Worm (Caenorhabditis elegans) whole organism, L4 larva: ENCODE results near the gene ceh-34.

Experiments
- D1046.2 ChIP-seq: fragments of 200-800 bp; sonication (Bioruptor generic); IDR thresholded peaks from 2 replicates; pipeline ENCODE4 v1.3.6; 2022; ENCODE audit warnings: missing genetic modification characterization, missing compliant biosample characterization
- F26F4.8 ChIP-seq: fragments of 200-800 bp; sonication (Bioruptor generic); conservative IDR thresholded peaks from 2 replicates; pipeline ENCODE4 v1.3.6; 2022; ENCODE audit warnings: missing genetic modification characterization, missing compliant biosample characterization
- F49E8.2 ChIP-seq: sonication (generic microtip); optimal IDR thresholded peaks from 2 replicates; lab custom pipeline; 2016; ENCODE audit warnings: missing compliant biosample characterization, mild to moderate bottlenecking, missing genetic modification characterization, borderline replicate concordance
- T20F7.1 ChIP-seq: fragments of 200-800 bp; sonication (Bioruptor generic); optimal IDR thresholded peaks from 2 replicates; lab custom pipeline; 2018; ENCODE audit warnings: mild to moderate bottlenecking, missing genetic modification characterization, missing compliant biosample characterization
- T26A8.4 ChIP-seq: fragments of 200-800 bp; sonication (Bioruptor generic); IDR thresholded peaks from 2 replicates; pipeline ENCODE4 v1.3.6; 2022; ENCODE audit warnings: missing genetic modification characterization, missing compliant biosample characterization
- Y105C5A.15 ChIP-seq: fragments of 200-800 bp; sonication (Bioruptor generic); IDR thresholded peaks from 2 replicates; pipeline ENCODE4 v1.3.6; 2022; ENCODE audit warnings: missing genetic modification characterization, missing compliant biosample characterization
- Y48G9A.11 ChIP-seq: fragments of 200-800 bp; sonication (Bioruptor generic); IDR thresholded peaks from 2 replicates; pipeline ENCODE4 v1.3.6; 2022; ENCODE audit warnings: missing genetic modification reagents, missing genetic modification characterization, missing compliant biosample characterization
- Y5F2A.4 ChIP-seq: fragments of 200-800 bp; sonication (Bioruptor generic); optimal IDR thresholded peaks from 2 replicates; lab custom pipeline; 2018; ENCODE audit warnings: mild to moderate bottlenecking, missing genetic modification characterization, missing compliant biosample characterization
- ZK337.2 ChIP-seq: fragments of 200-800 bp; sonication (Bioruptor generic); IDR thresholded peaks from 2 replicates; pipeline ENCODE4 v1.3.6; 2022; ENCODE audit warnings: missing genetic modification reagents, missing genetic modification characterization, missing compliant biosample characterization
- dmd-6 ChIP-seq: fragments of 200-800 bp; sonication (Bioruptor generic); IDR thresholded peaks from 2 replicates; pipeline ENCODE4 v1.3.6; 2022; ENCODE audit warnings: missing genetic modification reagents, missing genetic modification characterization, missing compliant biosample characterization
- dmd-9 ChIP-seq: fragments of 200-800 bp; sonication (Bioruptor generic); IDR thresholded peaks from 2 replicates; pipeline ENCODE4 v1.3.6; 2022; ENCODE audit warnings: missing genetic modification reagents, missing genetic modification characterization, missing compliant biosample characterization
- duxl-1 ChIP-seq: sonication (generic microtip); optimal IDR thresholded peaks from 2 replicates; lab custom pipeline; 2016; ENCODE audit warnings: mild to moderate bottlenecking, missing genetic modification characterization, moderate library complexity, missing compliant biosample characterization; ENCODE audit not compliant: poor library complexity
- dve-1 ChIP-seq: sonication (generic microtip); optimal IDR thresholded peaks from 2 replicates; lab custom pipeline; 2017; ENCODE audit warnings: antibody characterized with exemption, mild to moderate bottlenecking, missing genetic modification characterization, missing compliant biosample characterization; ENCODE audit not compliant: insufficient read depth
- egl-27 ChIP-seq: sonication (generic microtip); optimal IDR thresholded peaks from 3 replicates; lab custom pipeline; 2017; ENCODE audit warnings: missing biosample characterization, missing genetic modification reagents, missing genetic modification characterization
- egl-43 ChIP-seq: fragments of 200-800 bp; sonication (Bioruptor generic); IDR thresholded peaks from 2 replicates; pipeline ENCODE4 v1.3.6; 2022; ENCODE audit warnings: missing genetic modification reagents, missing genetic modification characterization, missing compliant biosample characterization
- fkh-10 ChIP-seq: fragments of 150-350 bp; optimal IDR thresholded peaks from 2 replicates; lab custom pipeline; 2014; ENCODE audit warnings: missing biosample characterization, missing genetic modification reagents, missing genetic modification characterization
- hlh-30 ChIP-seq: sonication (generic microtip); optimal IDR thresholded peaks from 2 replicates; lab custom pipeline; 2017; ENCODE audit warnings: antibody characterized with exemption, mild to moderate bottlenecking, missing genetic modification characterization, missing compliant biosample characterization; ENCODE audit not compliant: insufficient read depth
- lin-15B ChIP-seq: fragments of 150-350 bp; sonication (generic microtip); optimal IDR thresholded peaks from 3 replicates; lab custom pipeline; 2014; ENCODE audit warnings: missing biosample characterization, missing genetic modification characterization
- madf-5 ChIP-seq, 2 experiments: fragments of 200-800 bp; sonication (Bioruptor generic); IDR thresholded peaks; 2 replicates each; pipeline ENCODE4 v1.3.6; 2022; ENCODE audit warnings: missing compliant biosample characterization in 2 of 2, missing genetic modification characterization in 2 of 2
- mdl-1 ChIP-seq, 2 experiments: fragments of 150-350 bp in 1 of 2; sonication (generic microtip) in 1 of 2; optimal IDR thresholded peaks; 2 replicates each; lab custom pipeline; 2014 to 2017; ENCODE audit warnings: missing biosample characterization in 2 of 2, missing genetic modification characterization in 2 of 2
- mdt-29 ChIP-seq: fragments of 200-800 bp; sonication (Bioruptor generic); IDR thresholded peaks from 2 replicates; pipeline ENCODE4 v1.3.6; 2022; ENCODE audit warnings: missing genetic modification reagents, missing genetic modification characterization, missing compliant biosample characterization
- mes-2 ChIP-seq: sonication (generic microtip); optimal IDR thresholded peaks from 2 replicates; lab custom pipeline; 2016; ENCODE audit warnings: missing genotype, mild to moderate bottlenecking, missing genetic modification characterization, missing compliant biosample characterization; ENCODE audit not compliant: poor library complexity, severe bottlenecking
- mxl-3 ChIP-seq: fragments of 200-800 bp; sonication (Bioruptor generic); optimal IDR thresholded peaks from 2 replicates; lab custom pipeline; 2018; ENCODE audit warnings: mild to moderate bottlenecking, missing genetic modification characterization, missing compliant biosample characterization
- nhr-10 ChIP-seq: fragments of 150-350 bp; optimal IDR thresholded peaks from 2 replicates; lab custom pipeline; 2014; ENCODE audit warnings: missing biosample characterization, missing genetic modification characterization
- nhr-11 ChIP-seq: fragments of 150-350 bp; optimal IDR thresholded peaks from 2 replicates; lab custom pipeline; 2014; ENCODE audit warnings: missing biosample characterization, missing genetic modification characterization
- nhr-42 ChIP-seq: fragments of 200-800 bp; sonication (Bioruptor generic); IDR thresholded peaks from 2 replicates; pipeline ENCODE4 v1.3.6; 2022; ENCODE audit warnings: missing genetic modification characterization, missing compliant biosample characterization
- pha-4 ChIP-seq, 2 experiments: fragments of 150-350 bp in 1 of 2; fragments of 200-800 bp in 1 of 2; sonication (Bioruptor generic) in 1 of 2; IDR thresholded peaks in 1 of 2; optimal IDR thresholded peaks in 1 of 2; 2 replicates each; pipeline versions ENCODE4 v1.3.6 to Lab custom; 2014 to 2022; ENCODE audit warnings: missing genetic modification characterization in 2 of 2, missing genetic modification reagents in 2 of 2, missing biosample characterization in 1 of 2, missing compliant biosample characterization in 1 of 2
- saeg-2 ChIP-seq: fragments of 200-800 bp; sonication (Bioruptor generic); IDR thresholded peaks from 2 replicates; pipeline ENCODE4 v1.3.6; 2022; ENCODE audit warnings: missing genetic modification reagents, missing genetic modification characterization, missing compliant biosample characterization
- snpc-1.2 ChIP-seq: fragments of 200-800 bp; sonication (Bioruptor generic); IDR thresholded peaks from 2 replicates; pipeline ENCODE4 v1.3.6; 2022; ENCODE audit warnings: missing genetic modification reagents, missing genetic modification characterization, missing compliant biosample characterization
- spr-1 ChIP-seq: sonication (generic microtip); optimal IDR thresholded peaks from 2 replicates; lab custom pipeline; 2016; ENCODE audit warnings: mild to moderate bottlenecking, missing genetic modification characterization, missing compliant biosample characterization
- tra-1 ChIP-seq: fragments of 200-800 bp; sonication (Bioruptor generic); IDR thresholded peaks from 2 replicates; pipeline ENCODE4 v1.3.6; 2022; ENCODE audit warnings: missing genetic modification reagents, missing genetic modification characterization, missing compliant biosample characterization
- unc-62 ChIP-seq, 3 experiments: fragments of 150-350 bp in 1 of 3; sonication (generic microtip); optimal IDR thresholded peaks in 2 of 3; peaks in 1 of 3; 1 replicate in 1 of 3; 2 replicates in 2 of 3; lab custom pipeline; 2014 to 2017; ENCODE audit warnings: missing biosample characterization in 3 of 3, missing genetic modification characterization in 3 of 3, missing genetic modification reagents in 3 of 3, missing genotype in 1 of 3

Gene ceh-34

ce11 chrV:5318349-5318748 lies 1.0 kb downstream of the ceh-34 start:
- TF ChIP-seq unc-62 (GFP tag; optimal IDR thresholded peaks at IDR 0.05 in 1 of 2; lab: Kevin White, UChicago) (peak in 1 of 2 experiments; percentile 97), unc-62 (tag; optimal IDR thresholded peaks at IDR 0.05; lab: Kevin White, UChicago) (no peak), nhr-42 (GFP tag; lab: Robert Waterston, UW) (no peak)

- TF ChIP-seq unc-62 (GFP tag; optimal IDR thresholded peaks at IDR 0.05 in 1 of 2; lab: Kevin White, UChicago) (peak in 1 of 2 experiments; percentile 50), unc-62 (tag; optimal IDR thresholded peaks at IDR 0.05; lab: Kevin White, UChicago) (no peak), mdt-29 (GFP tag; lab: Robert Waterston, UW) (no peak)
Observed at ce11 chrV:5314104-5314503, 5.3 kb downstream of the ceh-34 start, which contains the start of gene C10G8.2. Gene C10G8.2, plus strand, starts transcription at chrV:5314404.

ce11 chrV:5312453-5312852 lies 6.9 kb downstream of the ceh-34 start, which contains the start of gene C10G8.3:
Gene C10G8.3, plus strand, starts transcription at chrV:5312753.
- TF ChIP-seq unc-62 (GFP tag; optimal IDR thresholded peaks at IDR 0.05 in 1 of 2; lab: Kevin White, UChicago): peak in 1 of 2 experiments; percentile 45
- no peak for TF ChIP-seq unc-62 (tag; optimal IDR thresholded peaks at IDR 0.05; lab: Kevin White, UChicago)
- TF ChIP-seq mdt-29 (GFP tag; lab: Robert Waterston, UW): no peak

- TF ChIP-seq dmd-9 (GFP tag; lab: Robert Waterston, UW): no peak
- no peak for TF ChIP-seq T26A8.4 (GFP tag; lab: Robert Waterston, UW)
- TF ChIP-seq dve-1 (tag; lab: Kevin White, UChicago): no peak
- TF ChIP-seq tra-1 (GFP tag; lab: Robert Waterston, UW): no peak
- TF ChIP-seq dmd-6 (GFP tag; lab: Robert Waterston, UW): no peak
- TF ChIP-seq F26F4.8 (GFP tag; lab: Robert Waterston, UW): no peak
Observed at ce11 chrV:5311635-5312034, 7.7 kb downstream of the ceh-34 start, which contains the start of gene C10G8.4. Gene C10G8.4, plus strand, starts transcription at chrV:5311935.

- TF ChIP-seq egl-43 (GFP tag; lab: Robert Waterston, UW) (no peak), mdl-1 (tag; optimal IDR thresholded peaks at IDR 0.05; lab: Kevin White, UChicago) (no peak), spr-1 (no peak), unc-62 (GFP tag; optimal IDR thresholded peaks at IDR 0.05 in 1 of 2; lab: Kevin White, UChicago) (no peak), unc-62 (tag; optimal IDR thresholded peaks at IDR 0.05; lab: Kevin White, UChicago) (no peak), T20F7.1 (no peak), T26A8.4 (GFP tag; lab: Robert Waterston, UW) (no peak), mxl-3 (GFP tag; lab: Kevin White, UChicago) (no peak), fkh-10 (GFP tag; lab: Kevin White, UChicago) (no peak), pha-4 (GFP tag; IDR thresholded peaks at IDR 0.05; lab: Robert Waterston, UW) (no peak), pha-4 (tag; optimal IDR thresholded peaks at IDR 0.05; lab: Kevin White, UChicago) (no peak), nhr-10 (tag; lab: Kevin White, UChicago) (no peak), hlh-30 (tag; lab: Kevin White, UChicago) (no peak), ZK337.2 (no peak), egl-27 (tag; lab: Kevin White, UChicago) (no peak)
Observed at ce11 chrV:5304366-5304765, 15.0 kb downstream of the ceh-34 start.

- TF ChIP-seq F49E8.2 (tag; lab: Kevin White, UChicago) (no peak), snpc-1.2 (no peak), Y105C5A.15 (GFP tag; lab: Robert Waterston, UW) (no peak), D1046.2 (GFP tag; lab: Robert Waterston, UW) (no peak), nhr-11 (tag; lab: Kevin White, UChicago) (no peak), T20F7.1 (no peak), dmd-9 (GFP tag; lab: Robert Waterston, UW) (no peak), lin-15B (tag; lab: Kevin White, UChicago) (no peak), duxl-1 (tag; lab: Kevin White, UChicago) (no peak), tra-1 (GFP tag; lab: Robert Waterston, UW) (no peak), madf-5 (GFP tag; IDR thresholded peaks at IDR 0.05; lab: Robert Waterston, UW) (no peak), dmd-6 (GFP tag; lab: Robert Waterston, UW) (no peak), mes-2 (tag; lab: Kevin White, UChicago) (no peak), Y5F2A.4 (GFP tag; lab: Kevin White, UChicago) (no peak), saeg-2 (no peak), Y48G9A.11 (GFP tag; lab: Robert Waterston, UW) (no peak), unc-62 (GFP tag; optimal IDR thresholded peaks at IDR 0.05 in 1 of 2; lab: Kevin White, UChicago) (no peak), unc-62 (tag; optimal IDR thresholded peaks at IDR 0.05; lab: Kevin White, UChicago) (no peak)
Observed at ce11 chrV:5303389-5303788, 16.0 kb downstream of the ceh-34 start, which contains the start of gene ncx-2. Gene ncx-2, plus strand, starts transcription at chrV:5303689.
